Worm (Caenorhabditis elegans) whole organism, young adult: ENCODE measurements around the gene pgl-1.

Experiments used
- F57C9.4 ChIP-seq: sonication (generic microtip); optimal IDR thresholded peaks from 2 replicates; lab custom pipeline; 2017; ENCODE audit warnings: mild to moderate bottlenecking, missing genetic modification characterization, missing compliant biosample characterization
- attf-6 ChIP-seq: fragments of 200-800 bp; sonication (Bioruptor generic); IDR thresholded peaks from 2 replicates; pipeline ENCODE4 v1.3.6; 2022; ENCODE audit warnings: missing genetic modification reagents, missing genetic modification characterization, missing compliant biosample characterization
- pbrm-1 ChIP-seq: fragments of 200-800 bp; sonication (Bioruptor generic); IDR thresholded peaks from 2 replicates; pipeline ENCODE4 v1.3.6; 2022; ENCODE audit warnings: missing genetic modification reagents, missing genetic modification characterization, missing compliant biosample characterization
- pha-4 ChIP-seq: fragments of 150-350 bp; sonication (generic microtip); optimal IDR thresholded peaks from 2 replicates; lab custom pipeline; 2014; ENCODE audit warnings: missing biosample characterization, missing genetic modification reagents, missing genetic modification characterization
- somi-1 ChIP-seq: fragments of 200-800 bp; sonication (Bioruptor generic); optimal IDR thresholded peaks from 2 replicates; lab custom pipeline; 2018; ENCODE audit warnings: mild to moderate bottlenecking, missing genetic modification characterization, missing compliant biosample characterization

DNA sequence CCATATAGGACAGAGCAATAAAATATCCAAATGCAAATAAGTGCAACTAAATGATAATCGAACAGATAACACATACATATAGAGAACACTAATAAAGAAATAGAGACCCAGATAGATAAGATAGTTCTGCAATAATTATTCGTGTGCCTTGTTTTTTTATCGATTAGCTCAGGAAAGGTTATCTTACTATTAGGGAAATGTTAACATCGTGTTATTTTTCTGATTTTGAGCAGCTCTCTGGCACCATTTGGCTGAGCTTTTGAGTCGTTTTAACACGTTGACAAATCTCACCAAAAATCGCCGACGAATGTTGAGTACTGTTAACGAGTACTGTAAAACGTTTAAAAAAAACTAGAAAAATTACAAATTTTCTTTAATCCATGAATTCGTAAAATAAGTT is 48.7 kb downstream of the pgl-1 start, which contains the start of gene cest-6:
- no peak for TF ChIP-seq pbrm-1 (GFP tag; lab: Robert Waterston, UW)
- TF ChIP-seq F57C9.4 (tag; lab: Kevin White, UChicago): no peak
- TF ChIP-seq somi-1 (GFP tag; lab: Kevin White, UChicago): no peak
- TF ChIP-seq pha-4: no peak
- TF ChIP-seq attf-6: no peak
